Worm (Caenorhabditis elegans): ENCODE measurements around the gene F08F8.7.

ce11 chrIII:7317354-7317753 lies 29.6 kb downstream of the F08F8.7 start:
- TF ChIP-seq nhr-237 (tag; optimal IDR thresholded peaks at IDR 0.05) (no peak), ceh-83 (GFP tag; optimal IDR thresholded peaks at IDR 0.05) (no peak), unc-39 (tag; optimal IDR thresholded peaks at IDR 0.05) (no peak), mep-1 (tag; optimal IDR thresholded peaks at IDR 0.05) (no peak), unc-62 (GFP tag; optimal IDR thresholded peaks at IDR 0.05) (no peak), ztf-11 (tag; optimal IDR thresholded peaks at IDR 0.05) (no peak), nhr-76 (tag; optimal IDR thresholded peaks at IDR 0.05) (no peak), snpc-4 (tag; optimal IDR thresholded peaks at IDR 0.05) (no peak), nhr-12 (tag; optimal IDR thresholded peaks at IDR 0.05) (no peak), nhr-28 (tag; optimal IDR thresholded peaks at IDR 0.05) (no peak), pha-4 (tag; optimal IDR thresholded peaks at IDR 0.05) (peak; percentile 83), ham-2 (GFP tag; optimal IDR thresholded peaks at IDR 0.05) (no peak), mab-5 (tag; optimal IDR thresholded peaks at IDR 0.05) (no peak)

All from whole organism, mixed stage, embryonic.